Fruit fly (Drosophila melanogaster) whole organism, embryonic: ENCODE results near the gene Trf5.

ENCODE experiments used
- CG10147 ChIP-seq: fragments of 200-800 bp; sonication (Bioruptor generic); optimal IDR thresholded peaks from 2 replicates; lab custom pipeline; 2019; ENCODE audit warnings: missing biosample characterization, mild to moderate bottlenecking, missing genetic modification characterization, moderate library complexity
- CG11247 ChIP-seq: fragments of 200-800 bp; sonication (Bioruptor generic); IDR thresholded peaks from 2 replicates; pipeline ENCODE4 v1.3.6; 2022; ENCODE audit warnings: missing biosample characterization, missing genetic modification characterization
- CG12236 ChIP-seq: fragments of 200-800 bp; sonication (Bioruptor generic); optimal IDR thresholded peaks from 2 replicates; lab custom pipeline; 2016; ENCODE audit warnings: missing biosample characterization, missing genetic modification characterization
- CG13624 ChIP-seq: fragments of 200-800 bp; sonication (Bioruptor generic); optimal IDR thresholded peaks from 2 replicates; lab custom pipeline; 2016; ENCODE audit warnings: missing biosample characterization, missing genetic modification characterization
- CG14441 ChIP-seq: fragments of 200-800 bp; sonication (Bioruptor generic); IDR thresholded peaks from 2 replicates; pipeline ENCODE4 v1.3.6; 2022; ENCODE audit warnings: missing biosample characterization, missing genetic modification characterization
- CG17359 ChIP-seq: fragments of 200-800 bp; sonication (Bioruptor generic); optimal IDR thresholded peaks from 3 replicates; lab custom pipeline; 2018; ENCODE audit warnings: missing biosample characterization, mild to moderate bottlenecking, missing genetic modification characterization, moderate library complexity
- CG18619 ChIP-seq: fragments of 200-800 bp; sonication (Bioruptor generic); optimal IDR thresholded peaks from 3 replicates; lab custom pipeline; 2017; ENCODE audit warnings: missing biosample characterization, mild to moderate bottlenecking, missing genetic modification characterization
- CG30403 ChIP-seq: fragments of 200-800 bp; sonication (Bioruptor generic); optimal IDR thresholded peaks from 3 replicates; lab custom pipeline; 2016; ENCODE audit warnings: missing biosample characterization, missing genetic modification characterization
- CG31441 ChIP-seq: fragments of 200-800 bp; sonication (Bioruptor generic); IDR thresholded peaks from 2 replicates; pipeline ENCODE4 v1.3.6; 2022; ENCODE audit warnings: missing biosample characterization, missing genetic modification characterization
- CG4854 ChIP-seq: fragments of 200-800 bp; sonication (Bioruptor generic); optimal IDR thresholded peaks from 2 replicates; lab custom pipeline; 2016; ENCODE audit warnings: missing biosample characterization, missing genetic modification characterization, inconsistent platforms
- CG6683 ChIP-seq: fragments of 200-800 bp; sonication (Bioruptor generic); optimal IDR thresholded peaks from 2 replicates; lab custom pipeline; 2017; ENCODE audit warnings: missing biosample characterization, mild to moderate bottlenecking, missing genetic modification characterization, missing genetic modification reagents
- CG6791 ChIP-seq: fragments of 200-800 bp; sonication (Bioruptor generic); IDR thresholded peaks from 3 replicates; pipeline ENCODE4 v1.3.6; 2022; ENCODE audit warnings: missing biosample characterization, missing genetic modification characterization; ENCODE audit not compliant: partially characterized antibody
- CG6813 ChIP-seq: fragments of 200-800 bp; sonication (Bioruptor generic); optimal IDR thresholded peaks from 2 replicates; lab custom pipeline; 2017; ENCODE audit warnings: missing biosample characterization, missing genetic modification characterization, mild to moderate bottlenecking, moderate library complexity, missing genetic modification reagents
- CG8281 ChIP-seq: fragments of 200-800 bp; sonication (Bioruptor generic); optimal IDR thresholded peaks from 2 replicates; lab custom pipeline; 2018; ENCODE audit warnings: missing biosample characterization, mild to moderate bottlenecking, missing genetic modification characterization, moderate library complexity
- CG8388 ChIP-seq: fragments of 200-800 bp; sonication (Bioruptor generic); optimal IDR thresholded peaks from 2 replicates; lab custom pipeline; 2019; ENCODE audit warnings: missing biosample characterization, mild to moderate bottlenecking, missing genetic modification characterization, moderate library complexity
- CG9215 ChIP-seq: fragments of 200-800 bp; sonication (Bioruptor generic); IDR thresholded peaks from 2 replicates; pipeline ENCODE4 v1.3.6; 2022; ENCODE audit warnings: missing biosample characterization, missing genetic modification characterization
- Camta ChIP-seq: fragments of 200-800 bp; sonication (Bioruptor generic); optimal IDR thresholded peaks from 2 replicates; lab custom pipeline; 2016; ENCODE audit warnings: missing biosample characterization, missing genetic modification characterization
- Chrac-16 ChIP-seq: fragments of 200-800 bp; sonication (Bioruptor generic); optimal IDR thresholded peaks from 3 replicates; lab custom pipeline; 2016; ENCODE audit warnings: missing biosample characterization, missing genetic modification characterization
- Dll ChIP-seq: fragments of 200-800 bp; sonication (Bioruptor generic); IDR thresholded peaks from 4 replicates; pipeline ENCODE4 v1.3.6; 2022; ENCODE audit warnings: missing biosample characterization, missing genetic modification characterization; ENCODE audit not compliant: partially characterized antibody
- Elba2 ChIP-seq: fragments of 200-800 bp; sonication (Bioruptor generic); optimal IDR thresholded peaks from 3 replicates; lab custom pipeline; 2016; ENCODE audit warnings: missing biosample characterization, missing genetic modification characterization
- Ets65A ChIP-seq: fragments of 200-800 bp; sonication (Bioruptor generic); peaks from one replicate; lab custom pipeline; 2016; ENCODE audit warnings: missing biosample characterization, missing genetic modification characterization
- Fer1 ChIP-seq: fragments of 200-800 bp; sonication (Bioruptor generic); optimal IDR thresholded peaks from 2 replicates; lab custom pipeline; 2017; ENCODE audit warnings: missing biosample characterization, mild to moderate bottlenecking, missing genetic modification characterization
- HHEX ChIP-seq: fragments of 200-800 bp; sonication (Bioruptor generic); optimal IDR thresholded peaks from 3 replicates; lab custom pipeline; 2017; ENCODE audit warnings: missing biosample characterization, mild to moderate bottlenecking, missing genetic modification characterization, missing genetic modification reagents
- HLH54F ChIP-seq: fragments of 200-800 bp; sonication (Bioruptor generic); optimal IDR thresholded peaks from 3 replicates; lab custom pipeline; 2016; ENCODE audit warnings: missing biosample characterization, missing genetic modification characterization
- Med ChIP-seq: fragments of 200-800 bp; sonication (Bioruptor generic); peaks from one replicate; lab custom pipeline; 2016; ENCODE audit warnings: missing biosample characterization, missing genetic modification characterization, mild to moderate bottlenecking, inconsistent platforms, moderate library complexity
- Nf-YC ChIP-seq: fragments of 200-800 bp; optimal IDR thresholded peaks from 3 replicates; lab custom pipeline; 2019; ENCODE audit warnings: missing biosample characterization, mild to moderate bottlenecking, missing genetic modification characterization, moderate library complexity
- Oli ChIP-seq: fragments of 200-800 bp; sonication (Bioruptor generic); optimal IDR thresholded peaks from 2 replicates; lab custom pipeline; 2018; ENCODE audit warnings: missing biosample characterization, mild to moderate bottlenecking, missing genetic modification characterization, moderate library complexity
- Trl ChIP-seq, 3 experiments: fragments of >200 bp in 2 of 3; fragments of 200-800 bp in 1 of 3; sonication (Bioruptor generic) in 1 of 3; optimal IDR thresholded peaks; 2 replicates in 1 of 3; 3 replicates in 2 of 3; lab custom pipeline; 2016 to 2017; ENCODE audit warnings: missing biosample characterization in 1 of 3, missing genetic modification characterization in 1 of 3
- Vsx1 ChIP-seq: fragments of 200-800 bp; sonication (Bioruptor generic); optimal IDR thresholded peaks from 2 replicates; lab custom pipeline; 2017; ENCODE audit warnings: missing biosample characterization, mild to moderate bottlenecking, missing genetic modification characterization, missing genetic modification reagents
- aop ChIP-seq: fragments of 200-800 bp; sonication (Bioruptor generic); IDR thresholded peaks from 2 replicates; pipeline ENCODE4 v1.3.6; 2022; ENCODE audit warnings: missing biosample characterization, missing genetic modification characterization
- bowl ChIP-seq: fragments of 200-800 bp; sonication (Bioruptor generic); IDR thresholded peaks from 2 replicates; pipeline ENCODE4 v1.3.6; 2022; ENCODE audit warnings: missing biosample characterization, missing genetic modification characterization
- crp ChIP-seq, 2 experiments: fragments of 200-800 bp; sonication (Bioruptor generic); optimal IDR thresholded peaks; 2 replicates in 1 of 2; 3 replicates in 1 of 2; lab custom pipeline; 2017; ENCODE audit warnings: missing biosample characterization in 2 of 2, missing genetic modification characterization in 2 of 2, mild to moderate bottlenecking in 1 of 2, moderate library complexity in 1 of 2
- dati ChIP-seq: fragments of 200-800 bp; sonication (Bioruptor generic); IDR thresholded peaks from 2 replicates; pipeline ENCODE4 v1.3.6; 2022; ENCODE audit warnings: missing biosample characterization, missing genetic modification characterization
- dpn ChIP-seq, 2 experiments: fragments of 200-800 bp; sonication (Bioruptor generic); optimal IDR thresholded peaks; 3 replicates each; lab custom pipeline; 2016; ENCODE audit warnings: missing biosample characterization in 2 of 2, missing genetic modification characterization in 2 of 2
- ewg ChIP-seq: fragments of 200-800 bp; sonication (Bioruptor generic); optimal IDR thresholded peaks from 3 replicates; lab custom pipeline; 2017; ENCODE audit warnings: mild to moderate bottlenecking, missing biosample characterization, missing genetic modification reagents, missing genetic modification characterization
- gcm2 ChIP-seq: fragments of 200-800 bp; sonication (Bioruptor generic); optimal IDR thresholded peaks from 2 replicates; lab custom pipeline; 2016; ENCODE audit warnings: missing biosample characterization, missing genetic modification characterization
- grau ChIP-seq: fragments of 200-800 bp; optimal IDR thresholded peaks from 3 replicates; lab custom pipeline; 2019; ENCODE audit warnings: missing biosample characterization, mild to moderate bottlenecking, missing genetic modification characterization, moderate library complexity
- insv ChIP-seq, 2 experiments: fragments of 200-800 bp; sonication (Bioruptor generic); optimal IDR thresholded peaks; 3 replicates each; lab custom pipeline; 2016 to 2018; ENCODE audit warnings: missing biosample characterization in 2 of 2, missing genetic modification characterization in 2 of 2
- jumu ChIP-seq: fragments of 200-800 bp; sonication (Bioruptor generic); optimal IDR thresholded peaks from 3 replicates; lab custom pipeline; 2016; ENCODE audit warnings: missing biosample characterization, missing genetic modification characterization
- lilli ChIP-seq: fragments of 200-800 bp; sonication (Bioruptor generic); optimal IDR thresholded peaks from 3 replicates; lab custom pipeline; 2016; ENCODE audit warnings: missing biosample characterization, missing genetic modification characterization
- nom ChIP-seq: fragments of 200-800 bp; sonication (Bioruptor generic); optimal IDR thresholded peaks from 2 replicates; lab custom pipeline; 2017; ENCODE audit warnings: missing biosample characterization, missing genetic modification characterization, mild to moderate bottlenecking, moderate library complexity, missing genetic modification reagents
- peb ChIP-seq: fragments of 200-800 bp; sonication (Bioruptor generic); IDR thresholded peaks from 2 replicates; pipeline ENCODE4 v1.3.6; 2022; ENCODE audit warnings: missing biosample characterization, missing genetic modification characterization
- pnt ChIP-seq: fragments of 200-800 bp; sonication (Bioruptor generic); optimal IDR thresholded peaks from 3 replicates; lab custom pipeline; 2016; ENCODE audit warnings: missing biosample characterization, missing genetic modification characterization
- prd ChIP-seq, 3 experiments: fragments of >200 bp in 2 of 3; fragments of 200-800 bp in 1 of 3; sonication (Bioruptor generic) in 1 of 3; optimal IDR thresholded peaks in 2 of 3; IDR thresholded peaks in 1 of 3; 2 replicates in 2 of 3; 3 replicates in 1 of 3; pipeline versions ENCODE4 v1.3.6 to Lab custom; 2017 to 2022; ENCODE audit warnings: missing biosample characterization in 1 of 3, missing genetic modification characterization in 1 of 3
- scrt ChIP-seq: fragments of 200-800 bp; sonication (Bioruptor generic); optimal IDR thresholded peaks from 2 replicates; lab custom pipeline; 2018; ENCODE audit warnings: missing biosample characterization, mild to moderate bottlenecking, missing genetic modification characterization, moderate library complexity
- sisA ChIP-seq: fragments of 200-800 bp; sonication (Bioruptor generic); IDR thresholded peaks from 2 replicates; pipeline ENCODE4 v1.3.6; 2022; ENCODE audit warnings: missing biosample characterization, missing genetic modification characterization
- ttk ChIP-seq: fragments of 200-800 bp; sonication (Bioruptor generic); IDR thresholded peaks from 2 replicates; pipeline ENCODE4 v2.1.2; 2022; ENCODE audit warnings: missing biosample characterization, missing genetic modification characterization
- tup ChIP-seq: fragments of 200-800 bp; sonication (Bioruptor generic); optimal IDR thresholded peaks from 2 replicates; lab custom pipeline; 2016; ENCODE audit warnings: missing biosample characterization, mild to moderate bottlenecking, missing genetic modification characterization, moderate library complexity
- vfl ChIP-seq: fragments of 200-800 bp; sonication (Bioruptor generic); optimal IDR thresholded peaks from 2 replicates; lab custom pipeline; 2016; ENCODE audit warnings: missing biosample characterization, missing genetic modification characterization
- vnd ChIP-seq: fragments of 200-800 bp; sonication (Bioruptor generic); IDR thresholded peaks from 3 replicates; pipeline ENCODE4 v1.3.6; 2022; ENCODE audit warnings: missing biosample characterization, missing genetic modification characterization; ENCODE audit not compliant: partially characterized antibody

The Trf5 gene

DNA sequence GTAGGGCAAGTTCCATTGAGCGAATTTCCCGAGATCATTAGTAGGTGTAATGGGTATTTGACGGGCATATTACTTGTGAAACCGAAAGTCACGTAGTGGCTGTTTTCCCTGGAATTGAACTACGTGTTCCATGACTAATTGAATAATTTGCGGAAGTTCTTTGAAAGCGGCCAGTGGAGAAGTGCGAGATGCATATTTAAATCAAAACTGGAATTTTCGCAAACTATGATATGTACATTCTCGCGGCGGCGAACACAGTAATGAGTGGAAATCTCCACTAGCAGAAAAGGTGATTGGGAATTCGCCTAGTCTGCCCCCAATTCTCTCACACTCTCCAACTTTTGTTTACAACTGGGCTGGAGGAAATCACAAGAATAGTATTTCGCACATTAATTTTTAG, 38.7 kb upstream of the Trf5 start (continued):
- no peak for TF ChIP-seq CG9215 (GFP tag; lab: Robert Waterston, UW)
- TF ChIP-seq grau (tag; lab: Kevin White, UChicago), result no peak
- no peak for TF ChIP-seq crp (GFP tag; optimal IDR thresholded peaks at IDR 0.05; lab: Kevin White, UChicago)
- no peak for TF ChIP-seq ewg (GFP tag; lab: Kevin White, UChicago)
- no peak for TF ChIP-seq CG17359
- no peak for TF ChIP-seq CG8388
- TF ChIP-seq bowl (GFP tag; lab: Robert Waterston, UW), result no peak
- no peak for TF ChIP-seq Dll (GFP tag; lab: Robert Waterston, UW)
- TF ChIP-seq CG13624 (GFP tag; lab: Kevin White, UChicago), result peak; percentile 11
- TF ChIP-seq CG14441 (GFP tag; lab: Robert Waterston, UW), result no peak
- TF ChIP-seq CG11247 (GFP tag; lab: Robert Waterston, UW), result no peak
- no peak for TF ChIP-seq CG31441 (GFP tag; lab: Robert Waterston, UW)
- TF ChIP-seq CG30403, result peak; percentile 7
- no peak for TF ChIP-seq vfl
- TF ChIP-seq Fer1 (GFP tag; lab: Kevin White, UChicago), result no peak
- no peak for TF ChIP-seq nom
- TF ChIP-seq Vsx1, result no peak
- TF ChIP-seq Camta (GFP tag; lab: Kevin White, UChicago), result no peak
- no peak for TF ChIP-seq Elba2 (GFP tag; lab: Kevin White, UChicago)
- no peak for TF ChIP-seq pnt (GFP tag; lab: Kevin White, UChicago)
- TF ChIP-seq peb (GFP tag; lab: Robert Waterston, UW), result no peak
- peak; percentile 23 for TF ChIP-seq lilli
- peak; percentile 17 for TF ChIP-seq CG18619
- TF ChIP-seq CG4854 (GFP tag; lab: Kevin White, UChicago), result no peak
- TF ChIP-seq Med (GFP tag; lab: Kevin White, UChicago), result peak; percentile 79
- 0 out of 2 replicates have a peak, but pooled peaks have one; percentile 7 for TF ChIP-seq sisA (GFP tag; lab: Robert Waterston, UW)
- TF ChIP-seq CG12236 (GFP tag; lab: Kevin White, UChicago), result no peak
- no peak for TF ChIP-seq prd (optimal IDR thresholded peaks at IDR 0.05; lab: Kevin White, UChicago)
- TF ChIP-seq prd (GFP tag; IDR thresholded peaks at IDR 0.05; lab: Robert Waterston, UW), result no peak
- TF ChIP-seq dpn (GFP tag; optimal IDR thresholded peaks at IDR 0.05; lab: Kevin White, UChicago), result peak in 1 of 2 experiments; percentile 14
- no peak for TF ChIP-seq insv (GFP tag; optimal IDR thresholded peaks at IDR 0.05; lab: Kevin White, UChicago)
- no peak for TF ChIP-seq CG6683 (GFP tag; lab: Kevin White, UChicago)
- TF ChIP-seq Ets65A (GFP tag; lab: Kevin White, UChicago), result peak; percentile 43
- TF ChIP-seq Nf-YC (tag; lab: Kevin White, UChicago), result no peak
- peak; percentile 35 for TF ChIP-seq HLH54F (GFP tag; lab: Kevin White, UChicago)
- peak; percentile 37 for TF ChIP-seq CG10147
- no peak for TF ChIP-seq ttk
- TF ChIP-seq CG6791 (GFP tag; lab: Robert Waterston, UW), result no peak
- no peak for TF ChIP-seq gcm2
- no peak for TF ChIP-seq dati
- TF ChIP-seq jumu (GFP tag; lab: Kevin White, UChicago), result no peak
- TF ChIP-seq CG6813, result no peak
- no peak for TF ChIP-seq CG8281 (tag; lab: Kevin White, UChicago)
- TF ChIP-seq Trl (optimal IDR thresholded peaks at IDR 0.05; lab: Kevin White, UChicago), result no peak
- TF ChIP-seq Trl (GFP tag; optimal IDR thresholded peaks at IDR 0.05; lab: Kevin White, UChicago), result no peak
- no peak for TF ChIP-seq HHEX (GFP tag; lab: Kevin White, UChicago)
- no peak for TF ChIP-seq scrt
- no peak for TF ChIP-seq tup (GFP tag; lab: Kevin White, UChicago)
- TF ChIP-seq aop, result no peak
- no peak for TF ChIP-seq Chrac-16
- no peak for TF ChIP-seq vnd (GFP tag; lab: Robert Waterston, UW)
- no peak for TF ChIP-seq Oli (tag; lab: Kevin White, UChicago)
